Fruit fly (Drosophila melanogaster): ENCODE measurements around the gene CG15399.
A peak's percentile ranks its signal among the peaks of the same experiment; 100 is the strongest.

The CG15399 gene

DNA sequence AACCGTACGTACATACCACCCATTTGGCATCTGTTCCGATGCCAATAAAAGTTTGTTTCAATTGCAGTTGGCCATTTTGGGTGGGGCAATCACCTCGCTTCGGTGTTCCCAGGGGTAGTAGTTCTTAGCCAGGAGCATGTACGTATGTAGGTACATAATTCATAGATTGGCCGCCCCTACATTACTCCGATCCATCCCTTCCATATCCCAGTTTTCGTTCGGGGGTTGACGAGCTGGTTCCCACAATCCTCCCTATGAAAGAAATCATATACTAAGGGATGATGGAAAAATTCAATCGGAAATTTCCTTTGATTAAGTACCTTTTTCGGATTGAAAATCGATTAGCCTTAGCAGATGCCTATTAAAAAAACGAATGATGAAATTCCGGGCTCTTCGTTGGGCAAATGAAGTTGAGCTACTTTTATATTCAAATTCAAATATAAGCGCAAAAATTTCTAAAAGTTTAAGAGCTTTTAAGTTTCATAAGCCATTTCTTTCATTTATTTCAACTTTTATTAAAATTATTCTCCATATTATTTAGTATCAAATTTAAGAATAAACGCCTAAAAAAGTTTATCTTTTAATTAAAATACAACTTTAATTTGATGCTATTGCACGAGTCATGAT is 13.5 kb downstream of the CG15399 start (continued):
- TF ChIP-seq Hey (tag; optimal IDR thresholded peaks at IDR 0.05) (no peak), Optix (GFP tag; IDR thresholded peaks at IDR 0.05) (no peak), Hand (GFP tag; optimal IDR thresholded peaks at IDR 0.05) (no peak), CG1832 (GFP tag; optimal IDR thresholded peaks at IDR 0.05) (no peak), MBD-R2 (GFP tag; IDR thresholded peaks at IDR 0.05) (no peak), pros (GFP tag; optimal IDR thresholded peaks at IDR 0.05) (peak; percentile 43), PHDP (tag; optimal IDR thresholded peaks at IDR 0.05) (no peak), CG14710 (tag; optimal IDR thresholded peaks at IDR 0.05) (no peak), CTCF (GFP tag; optimal IDR thresholded peaks at IDR 0.05) (no peak), CG8089 (GFP tag; optimal IDR thresholded peaks at IDR 0.05) (no peak), sim (GFP tag; IDR thresholded peaks at IDR 0.05) (no peak), CG32532 (GFP tag; IDR thresholded peaks at IDR 0.05) (0 out of 2 replicates have a peak, but pooled peaks have one; percentile 6), CG10321 (GFP tag; IDR thresholded peaks at IDR 0.05) (no peak), CG13624 (GFP tag; optimal IDR thresholded peaks at IDR 0.05) (no peak), twi (tag; optimal IDR thresholded peaks at IDR 0.05) (no peak), kah (GFP tag; optimal IDR thresholded peaks at IDR 0.05) (no peak), br (optimal IDR thresholded peaks at IDR 0.05) (no peak), D19B (GFP tag; optimal IDR thresholded peaks at IDR 0.05) (no peak), abd-A (tag; optimal IDR thresholded peaks at IDR 0.05) (peak; percentile 27), H2.0 (GFP tag; IDR thresholded peaks at IDR 0.05) (no peak), CG6791 (GFP tag; IDR thresholded peaks at IDR 0.05; ENCODE audit: partially characterized antibody) (0 out of 3 replicates have a peak, but pooled peaks have one; percentile 5), Hr78 (GFP tag; optimal IDR thresholded peaks at IDR 0.05) (no peak), Ravus (GFP tag; IDR thresholded peaks at IDR 0.05) (no peak), nmo (GFP tag; optimal IDR thresholded peaks at IDR 0.05) (no peak), CG6175 (GFP tag; IDR thresholded peaks at IDR 0.05) (no peak), CG16815 (GFP tag; optimal IDR thresholded peaks at IDR 0.05) (no peak), lab (GFP tag; optimal IDR thresholded peaks at IDR 0.05) (peak; percentile 10), Atf3 (GFP tag; optimal IDR thresholded peaks at IDR 0.05) (no peak), corto (GFP tag; optimal IDR thresholded peaks at IDR 0.05) (peak; percentile 9), CG1233 (GFP tag; optimal IDR thresholded peaks at IDR 0.05) (no peak), onecut (GFP tag; IDR thresholded peaks at IDR 0.05) (0 out of 2 replicates have a peak, but pooled peaks have one; percentile 32), vvl (GFP tag; IDR thresholded peaks at IDR 0.05) (peak; percentile 14; the same call in 1 of the 2 replicates), Med (GFP tag) (peak; percentile 70), CG10565 (GFP tag; optimal IDR thresholded peaks at IDR 0.05) (no peak), fu2 (GFP tag; optimal IDR thresholded peaks at IDR 0.05) (no peak), Rfx (GFP tag; IDR thresholded peaks at IDR 0.05) (0 out of 2 replicates have a peak, but pooled peaks have one; percentile 29), CG10543 (GFP tag; optimal IDR thresholded peaks at IDR 0.05) (no peak), kni (GFP tag; optimal IDR thresholded peaks at IDR 0.05) (peak; percentile 48), CG4404 (GFP tag; IDR thresholded peaks at IDR 0.05) (no peak), CG14860 (GFP tag; IDR thresholded peaks at IDR 0.05; ENCODE audit: partially characterized antibody) (no peak), tio (GFP tag; optimal IDR thresholded peaks at IDR 0.05) (no peak), CG5953 (GFP tag; IDR thresholded peaks at IDR 0.05) (no peak), seq (GFP tag; IDR thresholded peaks at IDR 0.05) (peak; percentile 16; the same call in 1 of the 2 replicates), unc-4 (GFP tag; IDR thresholded peaks at IDR 0.05; ENCODE audit: partially characterized antibody) (no peak), Atf6 (GFP tag; IDR thresholded peaks at IDR 0.05) (peak; percentile 28; the same call in 1 of the 2 replicates), Dek (tag; optimal IDR thresholded peaks at IDR 0.05) (no peak), Hr51 (GFP tag; optimal IDR thresholded peaks at IDR 0.05) (no peak), phol (tag; optimal IDR thresholded peaks at IDR 0.05) (peak; percentile 1), lmd (GFP tag; IDR thresholded peaks at IDR 0.05) (no peak), fru (optimal IDR thresholded peaks at IDR 0.05) (no peak), Mrtf (GFP tag; IDR thresholded peaks at IDR 0.05) (no peak)

All from whole organism, embryonic.